Fruit fly (Drosophila melanogaster) S2 (cell line): ENCODE results near the gene Zip89B.

Experiments
- CG8478 ChIP-seq: fragments of >200 bp; optimal IDR thresholded peaks from 2 replicates; lab custom pipeline; 2018
- CTCF ChIP-seq, 2 experiments: fragments of >200 bp; optimal IDR thresholded peaks; 2 replicates each; lab custom pipeline; 2018

- TF ChIP-seq CG8478 (lab: Kevin White, UChicago), result no peak
- no peak for TF ChIP-seq CTCF (optimal IDR thresholded peaks at IDR 0.05; lab: Kevin White, UChicago)
These were observed 28.0 kb upstream of the Zip89B start for dm6 chr3R:16277543-16277942.
